Worm (Caenorhabditis elegans): Measurements from ENCODE around the gene thoc-2.

ce11 chrIII:6356764-6357163 lies 11.1 kb upstream of the thoc-2 start:
- TF ChIP-seq nhr-76 (tag; optimal IDR thresholded peaks at IDR 0.05) (no peak), aly-2 (tag; optimal IDR thresholded peaks at IDR 0.05) (no peak), zfp-2 (tag; optimal IDR thresholded peaks at IDR 0.05) (no peak), zag-1 (tag; optimal IDR thresholded peaks at IDR 0.05) (no peak), ceh-82 (tag; optimal IDR thresholded peaks at IDR 0.05) (no peak), fkh-10 (GFP tag; optimal IDR thresholded peaks at IDR 0.05) (no peak), mdl-1 (tag; optimal IDR thresholded peaks at IDR 0.05) (no peak), unc-62 (GFP tag; optimal IDR thresholded peaks at IDR 0.05 in 1 of 2) (no peak), unc-62 (tag; optimal IDR thresholded peaks at IDR 0.05) (no peak), ama-1 (optimal IDR thresholded peaks at IDR 0.05) (no peak)

Data from whole organism, L4 larva.